Worm (Caenorhabditis elegans): ENCODE data around the gene rpl-43.

- TF ChIP-seq atf-7 (tag; optimal IDR thresholded peaks at IDR 0.05): no peak
- TF ChIP-seq repo-1 (tag; optimal IDR thresholded peaks at IDR 0.05): no peak
- no peak for TF ChIP-seq mes-4 (tag; optimal IDR thresholded peaks at IDR 0.05)
- no peak for TF ChIP-seq pha-4 (tag; optimal IDR thresholded peaks at IDR 0.05)
- TF ChIP-seq ZK185.1 (tag; optimal IDR thresholded peaks at IDR 0.05; ENCODE audit: poor library complexity, severe bottlenecking): no peak
- TF ChIP-seq unc-62 (GFP tag; optimal IDR thresholded peaks at IDR 0.05): no peak
- TF ChIP-seq nhr-120 (GFP tag; IDR thresholded peaks at IDR 0.05): no peak
- no peak for TF ChIP-seq ztf-6 (GFP tag; IDR thresholded peaks at IDR 0.05)
- TF ChIP-seq somi-1 (GFP tag; optimal IDR thresholded peaks at IDR 0.05): no peak
- no peak for TF ChIP-seq F33H1.4 (GFP tag; IDR thresholded peaks at IDR 0.05)
These were observed 18.1 kb downstream of the rpl-43 start for ce11 chrII:14173176-14173575.
